Worm (Caenorhabditis elegans) whole organism, mixed stage, embryonic: ENCODE data around the gene ace-1.

Experiments
- M03D4.4 ChIP-seq: sonication (generic microtip); optimal IDR thresholded peaks from 2 replicates; lab custom pipeline; 2017; ENCODE audit warnings: mild to moderate bottlenecking, missing genetic modification characterization, missing compliant biosample characterization
- bed-3 ChIP-seq: fragments of 200-800 bp; sonication (Bioruptor generic); optimal IDR thresholded peaks from 3 replicates; lab custom pipeline; 2018; ENCODE audit warnings: mild to moderate bottlenecking, missing genetic modification characterization, moderate library complexity, missing compliant biosample characterization
- blmp-1 ChIP-seq: fragments of 150-350 bp; optimal IDR thresholded peaks from 2 replicates; lab custom pipeline; 2014; ENCODE audit warnings: missing biosample characterization, missing genetic modification characterization
- ceh-39 ChIP-seq: fragments of 150-350 bp; optimal IDR thresholded peaks from 2 replicates; lab custom pipeline; 2014; ENCODE audit warnings: missing biosample characterization, missing genetic modification characterization
- ceh-43 ChIP-seq: fragments of 200-800 bp; sonication (Bioruptor generic); optimal IDR thresholded peaks from 2 replicates; lab custom pipeline; 2018; ENCODE audit warnings: mild to moderate bottlenecking, missing genetic modification characterization, moderate library complexity, missing compliant biosample characterization
- ceh-83 ChIP-seq: fragments of 200-800 bp; sonication (Bioruptor generic); optimal IDR thresholded peaks from 2 replicates; lab custom pipeline; 2018; ENCODE audit warnings: mild to moderate bottlenecking, missing genetic modification characterization, missing compliant biosample characterization
- ces-1 ChIP-seq: fragments of 150-350 bp; optimal IDR thresholded peaks from 2 replicates; lab custom pipeline; 2014; ENCODE audit warnings: missing biosample characterization, missing genetic modification reagents, missing genetic modification characterization
- cnd-1 ChIP-seq: fragments of 200-800 bp; sonication (Bioruptor generic); optimal IDR thresholded peaks from 2 replicates; lab custom pipeline; 2018; ENCODE audit warnings: mild to moderate bottlenecking, missing genetic modification characterization, missing compliant biosample characterization
- drap-1 ChIP-seq: fragments of 200-800 bp; sonication (Bioruptor generic); optimal IDR thresholded peaks from 3 replicates; lab custom pipeline; 2018; ENCODE audit warnings: mild to moderate bottlenecking, missing genetic modification characterization, missing compliant biosample characterization
- elt-3 ChIP-seq: fragments of 150-350 bp; optimal IDR thresholded peaks from 2 replicates; lab custom pipeline; 2014; ENCODE audit warnings: missing biosample characterization, missing genetic modification characterization
- flh-1 ChIP-seq: fragments of 200-800 bp; sonication (Bioruptor generic); optimal IDR thresholded peaks from 2 replicates; lab custom pipeline; 2018; ENCODE audit warnings: mild to moderate bottlenecking, missing genetic modification characterization, moderate library complexity, missing compliant biosample characterization
- hlh-1 ChIP-seq: fragments of 150-350 bp; optimal IDR thresholded peaks from 2 replicates; lab custom pipeline; 2014; ENCODE audit warnings: missing biosample characterization, missing genetic modification reagents, missing genetic modification characterization
- lin-13 ChIP-seq: fragments of 150-350 bp; optimal IDR thresholded peaks from 2 replicates; lab custom pipeline; 2014; ENCODE audit warnings: missing biosample characterization, missing genetic modification characterization
- lin-32 ChIP-seq: fragments of 200-800 bp; sonication (Bioruptor generic); optimal IDR thresholded peaks from 2 replicates; lab custom pipeline; 2018; ENCODE audit warnings: mild to moderate bottlenecking, missing genetic modification characterization, missing compliant biosample characterization
- lsy-2 ChIP-seq: fragments of 150-350 bp; optimal IDR thresholded peaks from 2 replicates; lab custom pipeline; 2014; ENCODE audit warnings: missing biosample characterization, missing genetic modification characterization
- mab-5 ChIP-seq: fragments of 150-350 bp; optimal IDR thresholded peaks from 2 replicates; lab custom pipeline; 2014; ENCODE audit warnings: missing biosample characterization, missing genetic modification characterization
- mep-1 ChIP-seq: fragments of 150-350 bp; optimal IDR thresholded peaks from 2 replicates; lab custom pipeline; 2017; ENCODE audit warnings: missing biosample characterization, missing genetic modification reagents, missing genetic modification characterization, inconsistent platforms
- mls-2 ChIP-seq: sonication (generic microtip); optimal IDR thresholded peaks from 2 replicates; lab custom pipeline; 2016; ENCODE audit warnings: mild to moderate bottlenecking, missing genetic modification characterization, moderate library complexity, missing compliant biosample characterization
- nhr-2 ChIP-seq: fragments of 150-350 bp; optimal IDR thresholded peaks from 2 replicates; lab custom pipeline; 2014; ENCODE audit warnings: missing biosample characterization, missing genetic modification characterization
- nhr-237 ChIP-seq: fragments of 150-350 bp; optimal IDR thresholded peaks from 2 replicates; lab custom pipeline; 2014; ENCODE audit warnings: missing biosample characterization, missing genetic modification characterization
- nhr-28 ChIP-seq: fragments of 150-350 bp; optimal IDR thresholded peaks from 2 replicates; lab custom pipeline; 2014; ENCODE audit warnings: missing biosample characterization, missing genetic modification characterization
- nhr-76 ChIP-seq: sonication (generic microtip); optimal IDR thresholded peaks from 2 replicates; lab custom pipeline; 2017; ENCODE audit warnings: missing biosample characterization, missing genetic modification characterization
- pha-4 ChIP-seq: fragments of 150-350 bp; optimal IDR thresholded peaks from 2 replicates; lab custom pipeline; 2018; ENCODE audit warnings: missing biosample characterization, missing genetic modification reagents, missing genetic modification characterization
- sem-2 ChIP-seq: fragments of 200-800 bp; sonication (Bioruptor generic); optimal IDR thresholded peaks from 2 replicates; lab custom pipeline; 2018; ENCODE audit warnings: mild to moderate bottlenecking, missing genetic modification characterization, missing compliant biosample characterization
- snpc-4 ChIP-seq: fragments of 150-350 bp; optimal IDR thresholded peaks from 2 replicates; lab custom pipeline; 2014; ENCODE audit warnings: missing biosample characterization, missing genetic modification characterization
- sptf-1 ChIP-seq: sonication (generic microtip); optimal IDR thresholded peaks from 2 replicates; lab custom pipeline; 2017; ENCODE audit warnings: mild to moderate bottlenecking, missing genetic modification characterization, moderate library complexity, missing compliant biosample characterization
- tbx-8 ChIP-seq: fragments of 200-800 bp; sonication (Bioruptor generic); optimal IDR thresholded peaks from 2 replicates; lab custom pipeline; 2018; ENCODE audit warnings: mild to moderate bottlenecking, missing genetic modification characterization, moderate library complexity, missing compliant biosample characterization
- unc-120 ChIP-seq: sonication (generic microtip); optimal IDR thresholded peaks from 2 replicates; lab custom pipeline; 2017; ENCODE audit warnings: missing genetic modification characterization, missing compliant biosample characterization; ENCODE audit not compliant: poor library complexity, severe bottlenecking
- unc-39 ChIP-seq: fragments of 150-350 bp; optimal IDR thresholded peaks from 2 replicates; lab custom pipeline; 2014; ENCODE audit warnings: missing biosample characterization, missing genetic modification characterization
- unc-62 ChIP-seq: fragments of 150-350 bp; optimal IDR thresholded peaks from 2 replicates; lab custom pipeline; 2014; ENCODE audit warnings: missing biosample characterization, missing genetic modification reagents, missing genetic modification characterization

The ace-1 gene

DNA sequence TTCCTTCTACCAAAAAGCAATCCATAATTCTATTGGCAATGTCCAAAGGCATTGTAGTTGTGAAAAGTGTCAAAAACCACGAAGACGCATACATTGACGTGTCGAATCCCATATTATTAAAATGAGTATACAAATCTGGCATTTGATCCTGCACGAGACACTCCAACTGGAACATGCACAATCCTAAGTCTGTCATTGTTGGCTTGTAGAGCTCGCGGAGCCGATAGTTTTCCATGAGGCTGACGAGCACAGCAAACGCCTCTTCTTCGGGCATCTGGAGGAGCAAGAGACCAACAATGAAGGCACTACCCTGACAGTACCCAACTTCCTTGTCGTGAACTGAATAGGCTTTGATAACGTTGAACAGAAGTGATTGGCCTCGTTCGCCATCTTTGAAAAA lies 39.5 kb downstream of the ace-1 start:
- TF ChIP-seq bed-3 (GFP tag; lab: Kevin White, UChicago) = no peak
- TF ChIP-seq lin-13 (tag; lab: Kevin White, UChicago) = no peak
- TF ChIP-seq pha-4 (tag; lab: Kevin White, UChicago) = no peak
- TF ChIP-seq nhr-28 = no peak
- TF ChIP-seq flh-1 (GFP tag; lab: Kevin White, UChicago) = no peak
- no peak for TF ChIP-seq mls-2
- no peak for TF ChIP-seq nhr-76 (tag; lab: Kevin White, UChicago)
- no peak for TF ChIP-seq lin-32 (GFP tag; lab: Kevin White, UChicago)
- TF ChIP-seq lsy-2 (tag; lab: Kevin White, UChicago) = no peak
- no peak for TF ChIP-seq blmp-1 (tag; lab: Kevin White, UChicago)
- no peak for TF ChIP-seq drap-1 (GFP tag; lab: Kevin White, UChicago)
- no peak for TF ChIP-seq ceh-39 (tag; lab: Kevin White, UChicago)
- no peak for TF ChIP-seq cnd-1 (tag; lab: Kevin White, UChicago)
- TF ChIP-seq hlh-1 (tag; lab: Kevin White, UChicago) = no peak
- TF ChIP-seq unc-62 (GFP tag; lab: Kevin White, UChicago) = no peak
- TF ChIP-seq sem-2 (GFP tag; lab: Kevin White, UChicago) = no peak
- TF ChIP-seq nhr-237 = no peak

DNA sequence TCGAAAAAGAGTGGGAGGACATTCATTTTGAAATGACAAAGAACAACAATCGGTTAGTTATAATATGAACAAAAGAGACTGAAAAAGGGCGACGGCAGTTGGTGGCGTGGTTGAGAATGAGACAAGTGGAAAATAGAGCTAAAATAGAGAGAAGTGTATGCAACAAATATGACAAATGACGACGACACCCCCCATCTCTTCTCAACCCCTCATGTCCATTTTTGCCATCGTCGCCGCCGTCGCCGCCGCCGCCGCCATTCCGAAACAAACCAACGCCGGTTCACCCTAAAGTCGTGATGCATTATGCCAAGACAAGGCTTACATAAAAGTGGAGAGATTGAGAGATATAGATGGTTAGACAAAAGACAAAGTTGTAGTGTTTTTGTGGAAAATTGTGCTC lies 42.1 kb downstream of the ace-1 start:
- TF ChIP-seq flh-1 (GFP tag; lab: Kevin White, UChicago) (no peak), ces-1 (GFP tag; lab: Kevin White, UChicago) (no peak), ceh-43 (GFP tag; lab: Kevin White, UChicago) (no peak), drap-1 (GFP tag; lab: Kevin White, UChicago) (no peak), unc-120 (tag; lab: Kevin White, UChicago) (no peak), sem-2 (GFP tag; lab: Kevin White, UChicago) (no peak), ceh-39 (tag; lab: Kevin White, UChicago) (no peak), nhr-237 (no peak), hlh-1 (tag; lab: Kevin White, UChicago) (no peak), blmp-1 (tag; lab: Kevin White, UChicago) (no peak), M03D4.4 (tag; lab: Kevin White, UChicago) (no peak), lsy-2 (tag; lab: Kevin White, UChicago) (no peak), cnd-1 (tag; lab: Kevin White, UChicago) (no peak), mls-2 (no peak), nhr-2 (tag; lab: Kevin White, UChicago) (no peak), elt-3 (tag; lab: Kevin White, UChicago) (no peak), bed-3 (GFP tag; lab: Kevin White, UChicago) (no peak)
- TF ChIP-seq, all 35 proteins: peak for 0

DNA sequence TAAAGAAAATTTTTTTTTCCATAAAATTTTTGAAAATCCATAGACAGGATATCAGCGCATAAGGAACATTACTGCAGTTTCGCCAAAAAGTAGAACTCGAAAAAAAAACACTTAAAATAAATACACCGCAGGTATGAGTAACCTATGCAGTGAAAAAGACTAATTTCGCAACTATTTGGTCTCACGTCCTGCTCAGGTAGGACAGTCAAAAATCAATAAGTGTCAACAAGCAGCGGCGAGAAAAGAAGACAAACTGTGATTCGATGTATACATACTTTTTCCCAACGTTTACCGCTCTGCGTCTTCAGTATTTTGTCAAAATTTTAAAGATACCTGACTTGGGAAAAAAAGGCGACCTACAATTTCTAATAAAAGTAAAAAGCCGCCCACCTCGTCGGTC lies 44.9 kb downstream of the ace-1 start:
- TF ChIP-seq pha-4 (tag; lab: Kevin White, UChicago) = peak; percentile 63
- no peak for TF ChIP-seq nhr-237
- TF ChIP-seq, all 35 proteins: peak for 1

DNA sequence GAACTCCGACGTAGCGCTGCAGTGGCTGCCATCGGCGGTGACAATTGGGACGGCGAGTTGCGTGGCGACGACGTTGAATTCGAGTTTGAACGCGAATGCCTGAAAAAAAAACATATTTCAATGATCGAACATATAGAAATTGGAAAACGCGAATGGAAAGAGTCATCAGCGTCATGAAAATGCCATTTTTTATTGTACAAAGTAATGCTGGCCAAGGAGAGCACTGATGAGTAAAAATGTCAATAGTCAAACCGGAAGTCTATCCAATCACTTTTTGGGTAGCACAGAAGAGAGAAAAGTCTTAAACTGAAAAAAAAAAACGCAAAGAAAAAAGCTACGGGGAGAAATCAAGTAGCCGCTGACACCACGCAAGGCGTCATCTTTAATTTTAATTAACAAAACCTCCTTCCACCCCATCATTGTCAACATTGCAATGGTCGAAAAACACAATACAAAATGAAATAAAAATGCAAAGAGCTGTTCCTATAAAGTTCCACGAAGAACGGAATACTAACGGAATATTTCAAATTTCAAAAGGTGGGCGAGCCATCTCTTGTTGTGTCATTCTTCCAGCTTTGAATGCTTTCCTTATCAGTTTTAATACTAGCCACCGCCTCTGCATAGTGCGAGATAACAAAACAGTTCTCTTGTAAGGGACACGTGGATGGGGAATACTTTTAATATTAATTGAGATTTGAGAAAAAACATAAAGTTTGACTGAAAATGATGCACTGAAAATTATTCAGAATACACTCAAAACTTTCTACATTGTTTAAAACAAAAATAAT lies 46.3 kb downstream of the ace-1 start:
- no peak for TF ChIP-seq flh-1 (GFP tag; lab: Kevin White, UChicago)
- no peak for TF ChIP-seq M03D4.4 (tag; lab: Kevin White, UChicago)
- TF ChIP-seq unc-39 (tag; lab: Kevin White, UChicago) = no peak
- no peak for TF ChIP-seq mls-2
- no peak for TF ChIP-seq mab-5
- TF ChIP-seq ceh-83 = no peak
- TF ChIP-seq snpc-4 (tag; lab: Kevin White, UChicago) = no peak
- no peak for TF ChIP-seq nhr-28
- TF ChIP-seq cnd-1 (tag; lab: Kevin White, UChicago) = no peak
- TF ChIP-seq lin-13 (tag; lab: Kevin White, UChicago) = no peak
- no peak for TF ChIP-seq hlh-1 (tag; lab: Kevin White, UChicago)
- TF ChIP-seq lin-32 (GFP tag; lab: Kevin White, UChicago) = no peak
- TF ChIP-seq lsy-2 (tag; lab: Kevin White, UChicago) = no peak
- no peak for TF ChIP-seq drap-1 (GFP tag; lab: Kevin White, UChicago)
- no peak for TF ChIP-seq sptf-1
- TF ChIP-seq ces-1 (GFP tag; lab: Kevin White, UChicago) = no peak
- no peak for TF ChIP-seq nhr-237
- TF ChIP-seq mep-1 = no peak
- no peak for TF ChIP-seq sem-2 (GFP tag; lab: Kevin White, UChicago)
- no peak for TF ChIP-seq tbx-8 (GFP tag; lab: Kevin White, UChicago)
